Fruit fly (Drosophila melanogaster) whole organism, prepupa: Measurements from ENCODE around the gene TotM.

ENCODE experiments used
- CG10631 ChIP-seq: fragments of 200-800 bp; sonication (Bioruptor generic); optimal IDR thresholded peaks from 2 replicates; lab custom pipeline; 2016; ENCODE audit warnings: missing biosample characterization, missing genetic modification characterization
- CG31627 ChIP-seq: fragments of 200-800 bp; sonication (Bioruptor generic); optimal IDR thresholded peaks from 3 replicates; lab custom pipeline; 2016; ENCODE audit warnings: missing biosample characterization, missing genetic modification characterization
- CG6163 ChIP-seq: fragments of 200-800 bp; sonication (Bioruptor generic); IDR thresholded peaks from 3 replicates; pipeline ENCODE4 v1.3.6; 2022; ENCODE audit warnings: missing biosample characterization, missing genetic modification characterization
- CG6792 ChIP-seq: fragments of 200-800 bp; sonication (Bioruptor generic); optimal IDR thresholded peaks from 3 replicates; lab custom pipeline; 2016; ENCODE audit warnings: missing biosample characterization, missing genetic modification characterization
- CG6854 ChIP-seq: fragments of 200-800 bp; sonication (Bioruptor generic); optimal IDR thresholded peaks from 2 replicates; lab custom pipeline; 2017; ENCODE audit warnings: missing biosample characterization, mild to moderate bottlenecking, missing genetic modification characterization
- Gug ChIP-seq: fragments of 200-800 bp; sonication (Bioruptor generic); IDR thresholded peaks from 2 replicates; pipeline ENCODE4 v1.3.6; 2022; ENCODE audit warnings: missing biosample characterization, missing genetic modification characterization
- Lpt ChIP-seq: fragments of 200-800 bp; sonication (Bioruptor generic); optimal IDR thresholded peaks from 3 replicates; lab custom pipeline; 2016; ENCODE audit warnings: missing biosample characterization, missing genetic modification characterization
- Sox102F ChIP-seq: fragments of 200-800 bp; sonication (Bioruptor generic); optimal IDR thresholded peaks from 2 replicates; lab custom pipeline; 2016; ENCODE audit warnings: missing biosample characterization, mild to moderate bottlenecking, missing genetic modification characterization
- Sox15 ChIP-seq: fragments of 200-800 bp; sonication (Bioruptor generic); optimal IDR thresholded peaks from 3 replicates; lab custom pipeline; 2016; ENCODE audit warnings: missing biosample characterization, missing genetic modification characterization
- acj6 ChIP-seq: fragments of 200-800 bp; sonication (Bioruptor generic); optimal IDR thresholded peaks from 3 replicates; lab custom pipeline; 2016; ENCODE audit warnings: missing biosample characterization, missing genetic modification characterization
- fkh ChIP-seq: fragments of 200-800 bp; sonication (Bioruptor generic); optimal IDR thresholded peaks from 3 replicates; lab custom pipeline; 2017; ENCODE audit warnings: missing biosample characterization, mild to moderate bottlenecking, missing genetic modification characterization, moderate library complexity
- salr ChIP-seq, 2 experiments: fragments of 200-800 bp; sonication (Bioruptor generic); optimal IDR thresholded peaks; 3 replicates each; lab custom pipeline; 2016 to 2018; ENCODE audit warnings: missing biosample characterization in 2 of 2, missing genetic modification characterization in 2 of 2, mild to moderate bottlenecking in 1 of 2
- spab ChIP-seq: fragments of 200-800 bp; sonication (Bioruptor generic); optimal IDR thresholded peaks from 2 replicates; lab custom pipeline; 2017; ENCODE audit warnings: missing biosample characterization, mild to moderate bottlenecking, missing genetic modification characterization, missing genetic modification reagents

DNA sequence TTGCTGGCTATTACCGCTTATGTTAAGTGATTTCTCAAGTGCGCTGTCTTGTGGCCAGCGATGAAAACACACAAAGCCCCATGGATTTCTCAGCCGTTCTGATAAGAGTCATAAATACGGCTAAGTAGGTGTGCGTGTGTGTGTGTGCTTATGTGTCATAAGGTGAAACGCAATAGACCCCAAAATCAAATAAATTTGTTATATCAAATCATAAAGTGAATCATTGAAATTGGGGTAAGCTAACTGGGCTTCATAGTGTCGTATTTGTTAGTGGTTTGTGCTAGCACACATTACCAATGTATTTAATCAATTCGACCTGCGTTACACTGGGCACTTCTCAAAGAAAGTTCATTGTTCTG lies 30.1 kb upstream of the TotM start:
- TF ChIP-seq Sox102F (GFP tag; lab: Kevin White, UChicago) (no peak), Sox15 (no peak), Lpt (no peak), salr (GFP tag; optimal IDR thresholded peaks at IDR 0.05; lab: Kevin White, UChicago) (no peak), spab (GFP tag; lab: Kevin White, UChicago) (no peak), fkh (GFP tag; lab: Kevin White, UChicago) (no peak), CG10631 (GFP tag; lab: Kevin White, UChicago) (no peak), CG6854 (no peak), CG6792 (GFP tag; lab: Kevin White, UChicago) (no peak), Gug (GFP tag; lab: Robert Waterston, UW) (no peak), CG31627 (GFP tag; lab: Kevin White, UChicago) (no peak), acj6 (GFP tag; lab: Kevin White, UChicago) (no peak), CG6163 (no peak)
